Worm (Caenorhabditis elegans): ENCODE measurements around the gene lgc-14.

DNA sequence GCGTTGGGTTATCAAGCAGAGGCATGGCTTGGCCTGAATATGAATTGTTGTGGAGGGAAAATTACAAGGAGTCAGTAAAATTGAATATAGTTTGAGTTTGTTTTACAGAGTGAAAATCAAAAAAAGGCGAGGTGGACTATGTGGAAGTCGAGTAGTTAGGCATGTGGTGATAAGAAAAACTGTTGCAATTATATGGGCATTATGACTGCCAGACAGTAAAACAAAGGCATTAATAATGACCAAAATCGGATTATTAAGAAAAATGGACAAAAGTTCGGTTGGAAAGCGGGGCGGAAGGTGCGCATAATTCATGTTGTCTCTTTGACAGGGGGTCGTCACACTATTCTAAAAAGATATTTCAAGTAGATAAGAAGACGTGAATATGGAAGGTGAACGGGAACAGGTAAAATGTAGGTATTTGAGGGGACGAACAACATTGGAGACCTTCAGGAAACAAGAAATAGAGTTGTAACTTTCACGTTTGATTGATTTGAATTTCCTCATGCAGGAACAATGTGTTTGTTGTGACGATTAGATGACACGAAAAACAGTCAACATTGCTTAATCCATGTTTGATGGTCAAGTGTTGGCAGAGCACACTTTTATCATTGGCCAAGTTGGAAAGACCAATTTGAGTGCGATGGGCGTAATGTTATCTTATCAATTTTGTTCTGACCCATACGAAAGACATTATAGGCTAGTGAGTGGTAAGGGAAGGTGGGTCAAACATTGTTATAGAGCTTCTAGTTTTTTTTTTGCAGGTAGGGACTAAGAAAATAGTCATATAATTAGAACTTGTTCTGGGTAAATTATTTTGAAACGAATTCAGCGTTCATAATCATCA lies 43.0 kb downstream of the lgc-14 start, which contains the start of gene mfsd-11:
- TF ChIP-seq ama-1 (optimal IDR thresholded peaks at IDR 0.05) (no peak), madf-2 (tag; optimal IDR thresholded peaks at IDR 0.05) (no peak), ceh-45 (GFP tag; IDR thresholded peaks at IDR 0.05) (no peak), sox-4 (tag; optimal IDR thresholded peaks at IDR 0.05) (no peak), unc-86 (tag; optimal IDR thresholded peaks at IDR 0.05) (no peak)
